Worm (Caenorhabditis elegans): Measurements from ENCODE around the gene K09C4.5.

K09C4.5 gene

ce11 chrX:3306594-3307296 is 24.3 kb downstream of the K09C4.5 start:
- TF ChIP-seq pax-1 (tag; optimal IDR thresholded peaks at IDR 0.05) (peak; percentile 99), dmd-4 (tag; optimal IDR thresholded peaks at IDR 0.05; ENCODE audit: borderline replicate concordance) (no peak)

- TF ChIP-seq ref-2 (tag; optimal IDR thresholded peaks at IDR 0.05) (no peak), ceh-2 (tag; optimal IDR thresholded peaks at IDR 0.05) (no peak), ceh-18 (tag; optimal IDR thresholded peaks at IDR 0.05) (no peak), sox-2 (GFP tag; IDR thresholded peaks at IDR 0.05) (no peak), pha-4 (tag; optimal IDR thresholded peaks at IDR 0.05) (no peak), F13H6.1 (tag; optimal IDR thresholded peaks at IDR 0.05) (no peak), npax-4 (tag; optimal IDR thresholded peaks at IDR 0.05) (no peak), fkh-10 (GFP tag; optimal IDR thresholded peaks at IDR 0.05) (no peak)
These were observed 28.3 kb downstream of the K09C4.5 start for ce11 chrX:3310702-3311101.

- TF ChIP-seq pha-2 (tag; optimal IDR thresholded peaks at IDR 0.05) = no peak
- no peak for TF ChIP-seq T23F11.4 (GFP tag; optimal IDR thresholded peaks at IDR 0.05)
- TF ChIP-seq nhr-11 (tag; optimal IDR thresholded peaks at IDR 0.05) = no peak
- TF ChIP-seq C08G9.2 (tag; optimal IDR thresholded peaks at IDR 0.05) = no peak
- no peak for TF ChIP-seq mec-3 (tag; optimal IDR thresholded peaks at IDR 0.05; ENCODE audit: borderline replicate concordance)
- no peak for TF ChIP-seq ceh-14 (tag; optimal IDR thresholded peaks at IDR 0.05)
- no peak for TF ChIP-seq eyg-1 (tag; optimal IDR thresholded peaks at IDR 0.05)
- no peak for TF ChIP-seq ahr-1 (tag; optimal IDR thresholded peaks at IDR 0.05)
- no peak for TF ChIP-seq elt-4 (tag; optimal IDR thresholded peaks at IDR 0.05)
- no peak for TF ChIP-seq K09A11.1 (tag; optimal IDR thresholded peaks at IDR 0.05; ENCODE audit: insufficient read depth)
- TF ChIP-seq ceh-19 (GFP tag; optimal IDR thresholded peaks at IDR 0.05) = no peak
- TF ChIP-seq pax-1 (tag; optimal IDR thresholded peaks at IDR 0.05) = no peak
- no peak for TF ChIP-seq Y22D7AL.16 (tag; optimal IDR thresholded peaks at IDR 0.05)
- TF ChIP-seq elt-2 (tag; optimal IDR thresholded peaks at IDR 0.05) = no peak
- TF ChIP-seq ceh-34 (tag; optimal IDR thresholded peaks at IDR 0.05) = no peak
- TF ChIP-seq ztf-16 (tag; optimal IDR thresholded peaks at IDR 0.05) = no peak
- TF ChIP-seq hlh-6 (tag; optimal IDR thresholded peaks at IDR 0.05) = no peak
- no peak for TF ChIP-seq ceh-18 (tag; optimal IDR thresholded peaks at IDR 0.05)
- TF ChIP-seq lin-11 (tag; optimal IDR thresholded peaks at IDR 0.05) = no peak
These were observed 31.5 kb downstream of the K09C4.5 start for ce11 chrX:3313939-3314338.

DNA sequence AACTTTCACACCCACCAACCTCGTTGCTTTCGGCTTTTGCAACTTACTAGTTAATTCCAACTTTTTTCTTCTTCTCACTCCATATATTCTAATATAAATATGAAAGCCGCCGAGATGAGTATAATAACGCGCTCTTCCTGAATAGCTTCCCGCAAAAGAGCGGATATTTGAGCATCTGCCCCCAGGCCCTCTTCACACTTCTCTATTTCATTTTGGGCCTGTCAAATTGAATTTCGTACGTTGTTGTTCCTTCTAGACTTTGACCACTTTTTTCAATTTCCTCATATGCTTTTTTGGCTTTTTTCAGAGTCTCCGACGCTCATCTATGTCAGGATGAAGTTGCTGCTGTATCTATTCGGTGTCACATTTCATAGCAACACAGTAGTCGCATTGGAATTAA is 32.6 kb downstream of the K09C4.5 start, which contains the start of gene ddr-2:
Gene ddr-2, plus strand, starts transcription at position 301 of the 400 bp plus-strand sequence.
- TF ChIP-seq hlh-6 (tag; optimal IDR thresholded peaks at IDR 0.05) (no peak), sdc-2 (tag; optimal IDR thresholded peaks at IDR 0.05) (no peak), fkh-6 (tag; optimal IDR thresholded peaks at IDR 0.05) (no peak), unc-42 (tag; optimal IDR thresholded peaks at IDR 0.05) (peak; percentile 43), sox-2 (GFP tag; IDR thresholded peaks at IDR 0.05) (no peak), ceh-34 (tag; optimal IDR thresholded peaks at IDR 0.05) (peak; percentile 27)

DNA sequence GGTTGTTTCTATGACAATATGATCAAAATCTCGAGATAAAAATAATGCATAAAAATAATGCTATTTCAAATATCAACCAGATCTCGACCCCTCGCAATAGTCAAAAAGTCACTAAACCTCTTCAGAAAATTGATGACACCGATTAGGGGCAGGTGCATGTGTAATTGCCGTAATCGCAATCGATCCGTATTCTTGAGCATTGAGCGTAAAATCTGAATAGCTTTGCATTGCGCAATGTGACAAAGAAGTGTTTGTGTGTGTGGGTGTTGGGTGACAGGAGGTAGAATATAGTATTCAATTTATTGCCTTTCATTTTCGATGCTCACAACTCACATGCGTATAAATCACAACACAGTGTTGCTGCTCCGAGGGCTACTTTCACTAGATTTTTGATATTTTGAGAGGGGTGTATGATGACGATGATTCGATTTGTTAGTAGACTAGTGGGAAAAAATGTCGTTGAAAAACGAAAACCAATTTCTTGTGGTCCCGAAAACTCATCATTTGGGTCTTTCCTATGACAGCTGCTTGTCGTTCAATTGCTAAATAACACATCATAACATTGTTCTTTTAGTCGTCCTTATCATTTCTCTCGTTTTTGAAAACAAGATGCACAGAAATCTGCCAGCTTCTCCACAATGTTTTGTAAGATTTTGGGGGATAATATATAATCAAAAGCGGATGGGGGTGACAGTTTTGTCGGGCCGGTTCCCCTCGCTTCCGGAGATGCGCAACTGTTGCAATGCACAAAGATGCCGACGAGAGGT is 33.6 kb downstream of the K09C4.5 start:
- TF ChIP-seq hlh-30 (tag; optimal IDR thresholded peaks at IDR 0.05; ENCODE audit: insufficient read depth) (no peak), ceh-24 (tag; optimal IDR thresholded peaks at IDR 0.05) (no peak), ztf-16 (tag; optimal IDR thresholded peaks at IDR 0.05) (no peak), tbx-2 (tag; optimal IDR thresholded peaks at IDR 0.05) (no peak)

All from whole organism, late embryonic.